Worm (Caenorhabditis elegans) whole organism, L2 larva: ENCODE measurements around the gene spp-6.

ENCODE experiments used
- F13H6.1 ChIP-seq: sonication (generic microtip); optimal IDR thresholded peaks from 2 replicates; lab custom pipeline; 2016; ENCODE audit warnings: missing genetic modification characterization, missing compliant biosample characterization
- R02D3.7 ChIP-seq: fragments of 150-350 bp; optimal IDR thresholded peaks from 2 replicates; lab custom pipeline; 2014; ENCODE audit warnings: missing biosample characterization, missing genetic modification characterization
- Y55F3AM.14 ChIP-seq: fragments of 200-800 bp; sonication (Bioruptor generic); optimal IDR thresholded peaks from 2 replicates; lab custom pipeline; 2018; ENCODE audit warnings: mild to moderate bottlenecking, missing genetic modification characterization, missing compliant biosample characterization
- alr-1 ChIP-seq: fragments of 150-350 bp; optimal IDR thresholded peaks from 2 replicates; lab custom pipeline; 2014; ENCODE audit warnings: missing biosample characterization, missing genetic modification characterization
- blmp-1 ChIP-seq: sonication (generic microtip); optimal IDR thresholded peaks from 2 replicates; lab custom pipeline; 2017; ENCODE audit warnings: missing genetic modification characterization, mild to moderate bottlenecking, missing compliant biosample characterization, antibody characterized with exemption, moderate library complexity; ENCODE audit not compliant: insufficient read depth
- ceh-16 ChIP-seq: fragments of 150-350 bp; optimal IDR thresholded peaks from 2 replicates; lab custom pipeline; 2014; ENCODE audit warnings: missing biosample characterization, missing genetic modification characterization
- ceh-82 ChIP-seq: fragments of 150-350 bp; optimal IDR thresholded peaks from 2 replicates; lab custom pipeline; 2014; ENCODE audit warnings: missing biosample characterization, missing genetic modification characterization
- crh-2 ChIP-seq: sonication (generic microtip); optimal IDR thresholded peaks from 2 replicates; lab custom pipeline; 2017; ENCODE audit warnings: missing biosample characterization, missing genetic modification characterization
- dmd-4 ChIP-seq: sonication (generic microtip); optimal IDR thresholded peaks from 2 replicates; lab custom pipeline; 2017; ENCODE audit warnings: missing biosample characterization, missing genetic modification characterization
- elt-1 ChIP-seq: fragments of 150-350 bp; optimal IDR thresholded peaks from 2 replicates; lab custom pipeline; 2014; ENCODE audit warnings: missing biosample characterization, missing genetic modification characterization
- elt-3 ChIP-seq: sonication (generic microtip); optimal IDR thresholded peaks from 2 replicates; lab custom pipeline; 2017; ENCODE audit warnings: missing biosample characterization, missing genetic modification characterization
- fos-1 ChIP-seq: fragments of 150-350 bp; optimal IDR thresholded peaks from 2 replicates; lab custom pipeline; 2014; ENCODE audit warnings: missing biosample characterization, missing genetic modification characterization
- gmeb-1 ChIP-seq: fragments of 150-350 bp; optimal IDR thresholded peaks from 2 replicates; lab custom pipeline; 2014; ENCODE audit warnings: missing biosample characterization, missing genetic modification characterization
- lin-11 ChIP-seq: fragments of 150-350 bp; sonication (generic microtip); optimal IDR thresholded peaks from 2 replicates; lab custom pipeline; 2014; ENCODE audit warnings: missing biosample characterization, missing genetic modification characterization, inconsistent platforms, mixed read lengths
- lsy-2 ChIP-seq, 2 experiments: fragments of 150-350 bp in 1 of 2; sonication (generic microtip) in 1 of 2; optimal IDR thresholded peaks; 2 replicates each; lab custom pipeline; 2014 to 2017; ENCODE audit warnings: missing biosample characterization in 2 of 2, missing genetic modification characterization in 2 of 2
- mab-5 ChIP-seq: fragments of 150-350 bp; optimal IDR thresholded peaks from 2 replicates; lab custom pipeline; 2014; ENCODE audit warnings: missing biosample characterization, missing genetic modification characterization
- mdl-1 ChIP-seq, 2 experiments: fragments of 150-350 bp in 1 of 2; sonication (generic microtip) in 1 of 2; optimal IDR thresholded peaks; 2 replicates each; lab custom pipeline; 2017; ENCODE audit warnings: missing biosample characterization in 2 of 2, missing genetic modification characterization in 2 of 2
- nhr-10 ChIP-seq: sonication (generic microtip); optimal IDR thresholded peaks from 2 replicates; lab custom pipeline; 2017; ENCODE audit warnings: missing biosample characterization, missing genetic modification characterization
- nhr-12 ChIP-seq: fragments of 150-350 bp; optimal IDR thresholded peaks from 2 replicates; lab custom pipeline; 2014; ENCODE audit warnings: missing biosample characterization, missing genetic modification characterization
- nhr-129 ChIP-seq: fragments of 150-350 bp; optimal IDR thresholded peaks from 2 replicates; lab custom pipeline; 2014; ENCODE audit warnings: missing biosample characterization, missing genetic modification characterization
- nhr-21 ChIP-seq: fragments of 150-350 bp; optimal IDR thresholded peaks from 2 replicates; lab custom pipeline; 2014; ENCODE audit warnings: missing biosample characterization, missing genetic modification characterization
- nhr-23 ChIP-seq: fragments of 150-350 bp; optimal IDR thresholded peaks from 2 replicates; lab custom pipeline; 2014; ENCODE audit warnings: missing biosample characterization, missing genetic modification reagents, missing genetic modification characterization
- nhr-237 ChIP-seq: fragments of 150-350 bp; optimal IDR thresholded peaks from 2 replicates; lab custom pipeline; 2014; ENCODE audit warnings: missing biosample characterization, missing genetic modification characterization
- nhr-25 ChIP-seq: fragments of 150-350 bp; sonication (generic microtip); optimal IDR thresholded peaks from 3 replicates; lab custom pipeline; 2014; ENCODE audit warnings: missing biosample characterization, missing genetic modification characterization
- peb-1 ChIP-seq: fragments of 150-350 bp; optimal IDR thresholded peaks from 2 replicates; lab custom pipeline; 2014; ENCODE audit warnings: missing biosample characterization, missing genetic modification characterization
- sem-4 ChIP-seq: fragments of 150-350 bp; optimal IDR thresholded peaks from 2 replicates; lab custom pipeline; 2014; ENCODE audit warnings: missing biosample characterization, missing genetic modification reagents, missing genetic modification characterization
- skn-1 ChIP-seq: sonication (generic microtip); optimal IDR thresholded peaks from 2 replicates; lab custom pipeline; 2017; ENCODE audit warnings: missing biosample characterization, missing genetic modification characterization
- sma-3 ChIP-seq: sonication (generic microtip); optimal IDR thresholded peaks from 2 replicates; lab custom pipeline; 2016; ENCODE audit warnings: missing genetic modification reagents, missing genetic modification characterization, missing compliant biosample characterization
- sma-9 ChIP-seq, 2 experiments: fragments of 150-350 bp in 1 of 2; sonication (generic microtip) in 1 of 2; optimal IDR thresholded peaks; 2 replicates each; lab custom pipeline; 2014 to 2016; ENCODE audit warnings: missing genetic modification characterization in 2 of 2, mild to moderate bottlenecking in 1 of 2, missing biosample characterization in 1 of 2, missing compliant biosample characterization in 1 of 2, missing genetic modification reagents in 1 of 2, moderate library complexity in 1 of 2
- snpc-4 ChIP-seq: fragments of 150-350 bp; optimal IDR thresholded peaks from 2 replicates; lab custom pipeline; 2014; ENCODE audit warnings: missing biosample characterization, missing genetic modification characterization
- unc-55 ChIP-seq: fragments of 150-350 bp; sonication (generic microtip); optimal IDR thresholded peaks from 3 replicates; lab custom pipeline; 2014; ENCODE audit warnings: missing biosample characterization, missing genetic modification reagents, missing genetic modification characterization
- unc-62 ChIP-seq: fragments of 150-350 bp; optimal IDR thresholded peaks from 2 replicates; lab custom pipeline; 2014; ENCODE audit warnings: missing biosample characterization, missing genetic modification reagents, missing genetic modification characterization
- zag-1 ChIP-seq: fragments of 150-350 bp; optimal IDR thresholded peaks from 2 replicates; lab custom pipeline; 2014; ENCODE audit warnings: missing biosample characterization, missing genetic modification characterization
- ztf-11 ChIP-seq: sonication (generic microtip); optimal IDR thresholded peaks from 2 replicates; lab custom pipeline; 2017; ENCODE audit warnings: missing biosample characterization, missing genetic modification characterization

The spp-6 gene

ce11 chrX:7309775-7310174 is 7.4 kb upstream of the spp-6 start, which contains the start of the genes his-38 and his-40:
Gene his-38 (minus strand): TSS chrX:7309875.
Gene his-40 (plus strand): TSS chrX:7310110.
- TF ChIP-seq dmd-4 (tag; lab: Kevin White, UChicago) (no peak), sem-4 (tag; lab: Kevin White, UChicago) (no peak), elt-3 (tag; lab: Kevin White, UChicago) (no peak), Y55F3AM.14 (GFP tag; lab: Kevin White, UChicago) (no peak), gmeb-1 (no peak), nhr-21 (tag; lab: Kevin White, UChicago) (no peak), nhr-129 (no peak), peb-1 (no peak), unc-62 (GFP tag; lab: Kevin White, UChicago) (no peak), mdl-1 (tag; optimal IDR thresholded peaks at IDR 0.05; lab: Kevin White, UChicago) (no peak), elt-1 (tag; lab: Kevin White, UChicago) (no peak)

- no peak for TF ChIP-seq nhr-25 (tag; lab: Kevin White, UChicago)
- no peak for TF ChIP-seq ceh-16 (tag; lab: Kevin White, UChicago)
- TF ChIP-seq lin-11 (tag; lab: Kevin White, UChicago) = no peak
- TF ChIP-seq nhr-12 (tag; lab: Kevin White, UChicago) = no peak
- no peak for TF ChIP-seq peb-1
- TF ChIP-seq sma-9 (GFP tag; optimal IDR thresholded peaks at IDR 0.05; lab: Kevin White, UChicago) = no peak
- TF ChIP-seq sma-9 (tag; optimal IDR thresholded peaks at IDR 0.05; lab: Kevin White, UChicago) = no peak
- TF ChIP-seq dmd-4 (tag; lab: Kevin White, UChicago) = no peak
Measured at ce11 chrX:7311870-7312269, 5.3 kb upstream of the spp-6 start.

- TF ChIP-seq nhr-25 (tag; lab: Kevin White, UChicago) = no peak
- no peak for TF ChIP-seq Y55F3AM.14 (GFP tag; lab: Kevin White, UChicago)
- TF ChIP-seq blmp-1 (tag; lab: Kevin White, UChicago) = no peak
- TF ChIP-seq nhr-21 (tag; lab: Kevin White, UChicago) = no peak
- TF ChIP-seq snpc-4 (tag; lab: Kevin White, UChicago) = no peak
- TF ChIP-seq R02D3.7 = no peak
- TF ChIP-seq ceh-82 = no peak
- no peak for TF ChIP-seq unc-55 (GFP tag; lab: Kevin White, UChicago)
- TF ChIP-seq nhr-12 (tag; lab: Kevin White, UChicago) = no peak
- no peak for TF ChIP-seq mab-5 (tag; lab: Kevin White, UChicago)
- TF ChIP-seq sma-9 (GFP tag; optimal IDR thresholded peaks at IDR 0.05; lab: Kevin White, UChicago) = no peak
- TF ChIP-seq sma-9 (tag; optimal IDR thresholded peaks at IDR 0.05; lab: Kevin White, UChicago) = no peak
- TF ChIP-seq alr-1 (tag; lab: Kevin White, UChicago) = no peak
- no peak for TF ChIP-seq F13H6.1 (tag; lab: Kevin White, UChicago)
- TF ChIP-seq peb-1 = no peak
- TF ChIP-seq elt-1 (tag; lab: Kevin White, UChicago) = no peak
Measured at ce11 chrX:7313236-7313635, 3.9 kb upstream of the spp-6 start.

- TF ChIP-seq fos-1 (tag; lab: Kevin White, UChicago) (peak; percentile 34), alr-1 (tag; lab: Kevin White, UChicago) (no peak), crh-2 (tag; lab: Kevin White, UChicago) (peak; percentile 29), unc-55 (GFP tag; lab: Kevin White, UChicago) (no peak)
Measured at ce11 chrX:7314564-7314963, 2.6 kb upstream of the spp-6 start.

ce11 chrX:7315329-7315728 is 1.8 kb upstream of the spp-6 start, which contains the start of gene spp-3:
Gene spp-3 (minus strand): TSS chrX:7315353.
- TF ChIP-seq crh-2 (tag; lab: Kevin White, UChicago) (peak; percentile 43), zag-1 (tag; lab: Kevin White, UChicago) (no peak), gmeb-1 (peak; percentile 57), unc-55 (GFP tag; lab: Kevin White, UChicago) (no peak), F13H6.1 (tag; lab: Kevin White, UChicago) (peak; percentile 38), ztf-11 (tag; lab: Kevin White, UChicago) (no peak), nhr-10 (tag; lab: Kevin White, UChicago) (no peak), lin-11 (tag; lab: Kevin White, UChicago) (no peak), nhr-23 (no peak), unc-62 (GFP tag; lab: Kevin White, UChicago) (no peak), elt-3 (tag; lab: Kevin White, UChicago) (no peak), R02D3.7 (no peak), mdl-1 (tag; optimal IDR thresholded peaks at IDR 0.05; lab: Kevin White, UChicago) (peak in 1 of 2 experiments; percentile 3), nhr-237 (no peak), nhr-21 (tag; lab: Kevin White, UChicago) (no peak), lsy-2 (tag; optimal IDR thresholded peaks at IDR 0.05; lab: Kevin White, UChicago) (peak in 1 of 2 experiments; percentile 18), sma-3 (GFP tag; lab: Kevin White, UChicago) (peak; percentile 7), skn-1 (tag; lab: Kevin White, UChicago) (peak; percentile 89), fos-1 (tag; lab: Kevin White, UChicago) (peak; percentile 95), sma-9 (GFP tag; optimal IDR thresholded peaks at IDR 0.05; lab: Kevin White, UChicago) (peak; percentile 64), sma-9 (tag; optimal IDR thresholded peaks at IDR 0.05; lab: Kevin White, UChicago) (no peak)
